Fruit fly (Drosophila melanogaster) whole organism, embryonic: ENCODE measurements around the gene M6.

Experiments used
- B-H2 ChIP-seq: fragments of 200-800 bp; sonication (Bioruptor generic); optimal IDR thresholded peaks from 2 replicates; lab custom pipeline; 2018; ENCODE audit warnings: missing biosample characterization, mild to moderate bottlenecking, missing genetic modification characterization
- CG10209 ChIP-seq: fragments of 200-800 bp; sonication (Bioruptor generic); optimal IDR thresholded peaks from 3 replicates; lab custom pipeline; 2017; ENCODE audit warnings: missing biosample characterization, mild to moderate bottlenecking, missing genetic modification characterization, missing genetic modification reagents
- CG10431 ChIP-seq: fragments of 200-800 bp; sonication (Bioruptor generic); optimal IDR thresholded peaks from 3 replicates; lab custom pipeline; 2018; ENCODE audit warnings: missing biosample characterization, mild to moderate bottlenecking, missing genetic modification characterization
- CG11398 ChIP-seq: fragments of 200-800 bp; sonication (Bioruptor generic); optimal IDR thresholded peaks from 2 replicates; lab custom pipeline; 2016; ENCODE audit warnings: missing biosample characterization, missing genetic modification characterization
- CG12104 ChIP-seq: fragments of 200-800 bp; sonication (Bioruptor generic); optimal IDR thresholded peaks from 3 replicates; lab custom pipeline; 2016; ENCODE audit warnings: missing biosample characterization, missing genetic modification characterization
- CG13123 ChIP-seq: fragments of 200-800 bp; sonication (Bioruptor generic); optimal IDR thresholded peaks from 2 replicates; lab custom pipeline; 2016; ENCODE audit warnings: missing biosample characterization, missing genetic modification characterization
- CG13287 ChIP-seq: fragments of 200-800 bp; sonication (Bioruptor generic); IDR thresholded peaks from 2 replicates; pipeline ENCODE4 v1.3.6; 2022; ENCODE audit warnings: missing biosample characterization, missing genetic modification characterization; ENCODE audit not compliant: partially characterized antibody
- CG13775 ChIP-seq: fragments of 200-800 bp; sonication (Bioruptor generic); optimal IDR thresholded peaks from 3 replicates; lab custom pipeline; 2017; ENCODE audit warnings: missing biosample characterization, mild to moderate bottlenecking, missing genetic modification characterization
- CG14441 ChIP-seq: fragments of 200-800 bp; sonication (Bioruptor generic); IDR thresholded peaks from 2 replicates; pipeline ENCODE4 v1.3.6; 2022; ENCODE audit warnings: missing biosample characterization, missing genetic modification characterization
- CG16779 ChIP-seq: fragments of 200-800 bp; sonication (Bioruptor generic); IDR thresholded peaks from 2 replicates; pipeline ENCODE4 v1.3.6; 2022; ENCODE audit warnings: missing biosample characterization, missing genetic modification characterization
- CG18599 ChIP-seq: fragments of 200-800 bp; sonication (Bioruptor generic); optimal IDR thresholded peaks from 3 replicates; lab custom pipeline; 2017; ENCODE audit warnings: missing biosample characterization, missing genetic modification characterization, mild to moderate bottlenecking, moderate library complexity, missing genetic modification reagents
- CG2120 ChIP-seq: fragments of 200-800 bp; sonication (Bioruptor generic); optimal IDR thresholded peaks from 3 replicates; lab custom pipeline; 2016; ENCODE audit warnings: missing biosample characterization, missing genetic modification characterization
- CG32532 ChIP-seq: fragments of 200-800 bp; sonication (Bioruptor generic); IDR thresholded peaks from 2 replicates; pipeline ENCODE4 v1.3.6; 2022; ENCODE audit warnings: missing biosample characterization, missing genetic modification characterization
- CG3726 ChIP-seq: fragments of 200-800 bp; sonication (Bioruptor generic); IDR thresholded peaks from 3 replicates; pipeline ENCODE4, ENCODE4 v1.3.6; 2022; ENCODE audit warnings: missing biosample characterization, missing genetic modification characterization
- CG3847 ChIP-seq: fragments of 200-800 bp; sonication (Bioruptor generic); IDR thresholded peaks from 2 replicates; pipeline ENCODE4 v1.3.6; 2022; ENCODE audit warnings: missing biosample characterization, missing genetic modification characterization
- CG4328 ChIP-seq: fragments of 200-800 bp; sonication (Bioruptor generic); optimal IDR thresholded peaks from 3 replicates; lab custom pipeline; 2017; ENCODE audit warnings: missing biosample characterization, missing genetic modification reagents, missing genetic modification characterization
- CG7271 ChIP-seq: fragments of 200-800 bp; sonication (Bioruptor generic); optimal IDR thresholded peaks from 2 replicates; lab custom pipeline; 2018; ENCODE audit warnings: missing biosample characterization, mild to moderate bottlenecking, missing genetic modification characterization, moderate library complexity
- CG8290 ChIP-seq, 3 experiments: fragments of 200-800 bp; sonication (Bioruptor generic); optimal IDR thresholded peaks; 2 replicates each; lab custom pipeline; 2016 to 2019; ENCODE audit warnings: missing biosample characterization in 3 of 3, missing genetic modification characterization in 3 of 3, mild to moderate bottlenecking in 2 of 3, moderate library complexity in 1 of 3
- CG8765 ChIP-seq: fragments of 200-800 bp; sonication (Bioruptor generic); IDR thresholded peaks from 2 replicates; pipeline ENCODE4 v1.3.6; 2022; ENCODE audit warnings: missing biosample characterization, missing genetic modification characterization
- CHES-1-like ChIP-seq: fragments of 200-800 bp; sonication (Bioruptor generic); optimal IDR thresholded peaks from 2 replicates; lab custom pipeline; 2016; ENCODE audit warnings: missing biosample characterization, missing genetic modification characterization
- CoRest ChIP-seq: fragments of 200-800 bp; sonication (Bioruptor generic); optimal IDR thresholded peaks from 3 replicates; lab custom pipeline; 2018; ENCODE audit warnings: missing biosample characterization, mild to moderate bottlenecking, missing genetic modification characterization, moderate library complexity
- Drgx ChIP-seq: fragments of 200-800 bp; sonication (Bioruptor generic); IDR thresholded peaks from 2 replicates; pipeline ENCODE4 v1.3.6; 2022; ENCODE audit warnings: missing biosample characterization, missing genetic modification characterization
- Elba2 ChIP-seq: fragments of 200-800 bp; sonication (Bioruptor generic); optimal IDR thresholded peaks from 3 replicates; lab custom pipeline; 2016; ENCODE audit warnings: missing biosample characterization, missing genetic modification characterization
- Fer1 ChIP-seq: fragments of 200-800 bp; sonication (Bioruptor generic); optimal IDR thresholded peaks from 2 replicates; lab custom pipeline; 2017; ENCODE audit warnings: missing biosample characterization, mild to moderate bottlenecking, missing genetic modification characterization
- HmgD ChIP-seq: fragments of 200-800 bp; sonication (Bioruptor generic); optimal IDR thresholded peaks from 3 replicates; lab custom pipeline; 2016; ENCODE audit warnings: missing biosample characterization, missing genetic modification characterization
- Mrtf ChIP-seq: fragments of 200-800 bp; sonication (Bioruptor generic); IDR thresholded peaks from 3 replicates; pipeline ENCODE4 v1.3.6; 2022; ENCODE audit warnings: missing biosample characterization, missing genetic modification characterization
- Scr ChIP-seq: fragments of 200-800 bp; sonication (Bioruptor generic); IDR thresholded peaks from 2 replicates; pipeline ENCODE4 v1.3.6; 2022; ENCODE audit warnings: missing biosample characterization, missing genetic modification characterization; ENCODE audit not compliant: partially characterized antibody
- Xrp1 ChIP-seq: fragments of 200-800 bp; sonication (Bioruptor generic); IDR thresholded peaks from 2 replicates; pipeline ENCODE4 v1.3.6; 2022; ENCODE audit warnings: missing biosample characterization, missing genetic modification characterization
- amos ChIP-seq: fragments of 200-800 bp; sonication (Bioruptor generic); IDR thresholded peaks from 2 replicates; pipeline ENCODE4 v1.3.6; 2022; ENCODE audit warnings: missing biosample characterization, missing genetic modification characterization; ENCODE audit not compliant: partially characterized antibody
- ara ChIP-seq: fragments of 200-800 bp; sonication (Bioruptor generic); IDR thresholded peaks from 2 replicates; pipeline ENCODE4 v1.3.6; 2022; ENCODE audit warnings: missing biosample characterization, missing genetic modification characterization
- cad ChIP-seq: fragments of >200 bp; optimal IDR thresholded peaks from 2 replicates; lab custom pipeline; 2017; ENCODE audit warnings: missing biosample characterization, missing genetic modification characterization
- caup ChIP-seq: fragments of 200-800 bp; sonication (Bioruptor generic); optimal IDR thresholded peaks from 3 replicates; lab custom pipeline; 2017; ENCODE audit warnings: missing biosample characterization, mild to moderate bottlenecking, missing genetic modification characterization, moderate library complexity; ENCODE audit not compliant: severe bottlenecking
- chinmo ChIP-seq: fragments of 200-800 bp; sonication (Bioruptor generic); IDR thresholded peaks from 4 replicates; pipeline ENCODE4 v1.3.6; 2022; ENCODE audit warnings: missing biosample characterization, missing genetic modification characterization; ENCODE audit not compliant: partially characterized antibody
- dpn ChIP-seq, 2 experiments: fragments of 200-800 bp; sonication (Bioruptor generic); optimal IDR thresholded peaks; 3 replicates each; lab custom pipeline; 2016; ENCODE audit warnings: missing biosample characterization in 2 of 2, missing genetic modification characterization in 2 of 2
- emc ChIP-seq: fragments of 200-800 bp; sonication (Bioruptor generic); optimal IDR thresholded peaks from 2 replicates; lab custom pipeline; 2016; ENCODE audit warnings: missing biosample characterization, missing genetic modification characterization
- eve ChIP-seq, 2 experiments: fragments of >200 bp; optimal IDR thresholded peaks; 2 replicates each; lab custom pipeline; 2017; ENCODE audit warnings: missing biosample characterization in 2 of 2, missing genetic modification characterization in 2 of 2
- gem ChIP-seq: fragments of 200-800 bp; sonication (Bioruptor generic); optimal IDR thresholded peaks from 2 replicates; lab custom pipeline; 2019; ENCODE audit warnings: missing biosample characterization, mild to moderate bottlenecking, missing genetic modification characterization, moderate library complexity
- kni ChIP-seq: fragments of 200-800 bp; sonication (Bioruptor generic); optimal IDR thresholded peaks from 3 replicates; lab custom pipeline; 2017; ENCODE audit warnings: mild to moderate bottlenecking, missing biosample characterization, missing genetic modification reagents, missing genetic modification characterization
- knrl ChIP-seq: fragments of 200-800 bp; sonication (Bioruptor generic); IDR thresholded peaks from 3 replicates; pipeline ENCODE4 v1.3.6; 2022; ENCODE audit warnings: missing biosample characterization, missing genetic modification characterization; ENCODE audit not compliant: partially characterized antibody
- lola ChIP-seq, 3 experiments: fragments of >200 bp in 2 of 3; fragments of 200-800 bp in 1 of 3; sonication (Bioruptor generic) in 1 of 3; optimal IDR thresholded peaks; 2 replicates each; lab custom pipeline; 2017 to 2019; ENCODE audit warnings: missing biosample characterization in 3 of 3, missing genetic modification characterization in 3 of 3, mild to moderate bottlenecking in 1 of 3, moderate library complexity in 1 of 3
- nom ChIP-seq: fragments of 200-800 bp; sonication (Bioruptor generic); optimal IDR thresholded peaks from 2 replicates; lab custom pipeline; 2017; ENCODE audit warnings: missing biosample characterization, missing genetic modification characterization, mild to moderate bottlenecking, moderate library complexity, missing genetic modification reagents
- onecut ChIP-seq: fragments of 200-800 bp; sonication (Bioruptor generic); IDR thresholded peaks from 2 replicates; pipeline ENCODE4 v1.3.6; 2022; ENCODE audit warnings: missing biosample characterization, missing genetic modification characterization
- pfk ChIP-seq: fragments of 200-800 bp; sonication (Bioruptor generic); optimal IDR thresholded peaks from 2 replicates; lab custom pipeline; 2018; ENCODE audit warnings: missing biosample characterization, mild to moderate bottlenecking, missing genetic modification characterization, moderate library complexity
- repo ChIP-seq: fragments of 200-800 bp; sonication (Bioruptor generic); optimal IDR thresholded peaks from 2 replicates; lab custom pipeline; 2016; ENCODE audit warnings: missing biosample characterization, missing genetic modification characterization
- rib ChIP-seq: fragments of 200-800 bp; sonication (Bioruptor generic); IDR thresholded peaks from 2 replicates; pipeline ENCODE4 v1.3.6; 2022; ENCODE audit warnings: missing biosample characterization, missing genetic modification characterization
- scrt ChIP-seq: fragments of 200-800 bp; sonication (Bioruptor generic); optimal IDR thresholded peaks from 2 replicates; lab custom pipeline; 2018; ENCODE audit warnings: missing biosample characterization, mild to moderate bottlenecking, missing genetic modification characterization, moderate library complexity
- shn ChIP-seq: fragments of 200-800 bp; sonication (Bioruptor generic); optimal IDR thresholded peaks from 3 replicates; lab custom pipeline; 2016; ENCODE audit warnings: missing biosample characterization, missing genetic modification characterization
- sima ChIP-seq: fragments of 200-800 bp; sonication (Bioruptor generic); optimal IDR thresholded peaks from 2 replicates; lab custom pipeline; 2016; ENCODE audit warnings: missing biosample characterization, missing genetic modification characterization
- vfl ChIP-seq: fragments of 200-800 bp; sonication (Bioruptor generic); optimal IDR thresholded peaks from 2 replicates; lab custom pipeline; 2016; ENCODE audit warnings: missing biosample characterization, missing genetic modification characterization

M6 gene

DNA sequence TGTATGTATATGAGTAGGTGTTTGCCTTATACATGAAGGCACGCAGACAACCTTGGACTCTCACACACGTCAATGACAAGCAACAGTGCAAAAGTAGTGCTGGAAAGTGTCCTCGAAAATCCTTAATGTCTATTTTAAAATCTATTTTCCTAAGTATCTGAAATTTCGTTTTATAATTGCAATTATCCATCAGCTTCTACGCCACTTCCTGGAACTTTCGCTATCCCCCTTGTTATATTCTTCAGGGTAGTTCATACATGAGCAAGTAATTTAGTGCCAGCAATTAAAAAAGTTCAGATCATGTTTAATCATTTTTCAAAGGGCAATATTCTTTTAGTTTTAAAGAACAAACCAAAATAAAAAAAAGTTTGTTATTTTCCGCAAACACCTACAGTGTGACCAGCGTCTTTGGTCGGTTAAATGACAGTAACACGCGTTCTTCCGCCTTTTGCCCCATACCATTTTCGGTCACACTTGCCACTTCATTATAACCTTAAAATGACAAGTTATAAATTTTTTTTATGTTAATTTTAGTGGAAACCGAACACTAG is 9.1 kb downstream of the M6 start (continued):
- peak in 1 of 2 experiments; percentile 40 for TF ChIP-seq dpn (GFP tag; optimal IDR thresholded peaks at IDR 0.05; lab: Kevin White, UChicago)
- TF ChIP-seq CG13775 (GFP tag; lab: Kevin White, UChicago): peak; percentile 5
- TF ChIP-seq shn (GFP tag; lab: Kevin White, UChicago): peak; percentile 51
- no peak for TF ChIP-seq cad (GFP tag; lab: Kevin White, UChicago)
- TF ChIP-seq rib (GFP tag; lab: Robert Waterston, UW): no peak
- no peak for TF ChIP-seq emc (GFP tag; lab: Kevin White, UChicago)
- TF ChIP-seq CG13287: peak; percentile 34; the same call in 1 of the 2 replicates
- peak; percentile 17 for TF ChIP-seq Fer1 (GFP tag; lab: Kevin White, UChicago)
- no peak for TF ChIP-seq nom (GFP tag; lab: Kevin White, UChicago)
- TF ChIP-seq knrl (GFP tag; lab: Robert Waterston, UW): no peak
- no peak for TF ChIP-seq pfk (GFP tag; lab: Kevin White, UChicago)
- TF ChIP-seq gem (tag; lab: Kevin White, UChicago): peak; percentile 31
- TF ChIP-seq CG16779 (GFP tag; lab: Robert Waterston, UW): no peak
- no peak for TF ChIP-seq eve (GFP tag; optimal IDR thresholded peaks at IDR 0.05; lab: Kevin White, UChicago)
- peak; percentile 5 for TF ChIP-seq caup
- peak; percentile 37; the same call in 1 of the 2 replicates for TF ChIP-seq CG3847
- TF ChIP-seq CG7271 (tag; lab: Kevin White, UChicago): no peak
- TF ChIP-seq CG8290 (GFP tag; optimal IDR thresholded peaks at IDR 0.05; lab: Kevin White, UChicago): peak; percentile 13
- TF ChIP-seq CG8290 (tag; optimal IDR thresholded peaks at IDR 0.05; lab: Kevin White, UChicago): no peak
- peak; percentile 11 for TF ChIP-seq HmgD (GFP tag; lab: Kevin White, UChicago)
- no peak for TF ChIP-seq CG13123
- peak; percentile 85 for TF ChIP-seq CG10431
- no peak for TF ChIP-seq onecut
- TF ChIP-seq scrt (GFP tag; lab: Kevin White, UChicago): peak; percentile 70
- no peak for TF ChIP-seq CG14441 (GFP tag; lab: Robert Waterston, UW)
- peak in 1 of 3 experiments; percentile 8 for TF ChIP-seq lola (GFP tag; optimal IDR thresholded peaks at IDR 0.05; lab: Kevin White, UChicago)
- peak; percentile 36 for TF ChIP-seq CoRest (tag; lab: Kevin White, UChicago)
- no peak for TF ChIP-seq sima (GFP tag; lab: Kevin White, UChicago)
- no peak for TF ChIP-seq CG8765 (GFP tag; lab: Robert Waterston, UW)
- TF ChIP-seq Drgx: no peak
- TF ChIP-seq kni (GFP tag; lab: Kevin White, UChicago): no peak
- TF ChIP-seq CG3726 (GFP tag; lab: Robert Waterston, UW): no peak
- peak; percentile 14 for TF ChIP-seq CG10209 (GFP tag; lab: Kevin White, UChicago)
- TF ChIP-seq B-H2: no peak
- TF ChIP-seq chinmo (GFP tag; lab: Robert Waterston, UW): no peak
- TF ChIP-seq CG18599 (GFP tag; lab: Kevin White, UChicago): no peak
- no peak for TF ChIP-seq Scr (GFP tag; lab: Robert Waterston, UW)
- no peak for TF ChIP-seq CG11398 (GFP tag; lab: Kevin White, UChicago)
- TF ChIP-seq vfl (GFP tag; lab: Kevin White, UChicago): peak; percentile 37
- TF ChIP-seq CG32532 (GFP tag; lab: Robert Waterston, UW): peak; percentile 25; the same call in 1 of the 2 replicates
- no peak for TF ChIP-seq ara (GFP tag; lab: Robert Waterston, UW)
- peak; percentile 26 for TF ChIP-seq Elba2
- no peak for TF ChIP-seq CG12104
- peak; percentile 58 for TF ChIP-seq CG2120
- TF ChIP-seq Mrtf (GFP tag; lab: Robert Waterston, UW): no peak
- no peak for TF ChIP-seq repo
- TF ChIP-seq CHES-1-like (GFP tag; lab: Kevin White, UChicago): peak; percentile 38
- no peak for TF ChIP-seq amos (GFP tag; lab: Robert Waterston, UW)
- TF ChIP-seq Xrp1 (GFP tag; lab: Robert Waterston, UW): no peak
- no peak for TF ChIP-seq CG4328 (GFP tag; lab: Kevin White, UChicago)
